Worm (Caenorhabditis elegans): Measurements from ENCODE around the gene fbxb-118.
A peak's percentile ranks its signal among the peaks of the same experiment; 100 is the strongest.

fbxb-118 gene

ce11 chrII:4074710-4075109 lies 10.8 kb upstream of the fbxb-118 start:
- TF ChIP-seq pbrm-1 (GFP tag; IDR thresholded peaks at IDR 0.05) (no peak), C17E4.6 (GFP tag; IDR thresholded peaks at IDR 0.05) (no peak), rec-8 (tag; optimal IDR thresholded peaks at IDR 0.05) (no peak), dpl-1 (GFP tag; optimal IDR thresholded peaks at IDR 0.05) (no peak), madf-3 (GFP tag; IDR thresholded peaks at IDR 0.05) (no peak), F10E7.11 (tag; optimal IDR thresholded peaks at IDR 0.05) (no peak), ekl-4 (GFP tag; IDR thresholded peaks at IDR 0.05) (no peak), tbx-9 (tag; optimal IDR thresholded peaks at IDR 0.05; ENCODE audit: borderline replicate concordance) (no peak), sptf-2 (GFP tag; optimal IDR thresholded peaks at IDR 0.05) (no peak), somi-1 (GFP tag; optimal IDR thresholded peaks at IDR 0.05) (no peak)

- TF ChIP-seq ceh-58 (GFP tag; IDR thresholded peaks at IDR 0.05), result no peak
- no peak for TF ChIP-seq lag-1 (GFP tag; IDR thresholded peaks at IDR 0.05)
- no peak for TF ChIP-seq lin-26 (GFP tag; IDR thresholded peaks at IDR 0.05)
- TF ChIP-seq T07F8.4 (tag; optimal IDR thresholded peaks at IDR 0.05), result no peak
- TF ChIP-seq sdz-38 (tag; optimal IDR thresholded peaks at IDR 0.05), result no peak
- peak; percentile 66 for TF ChIP-seq zfh-2 (GFP tag; conservative IDR thresholded peaks at IDR 0.05)
Measured at ce11 chrII:4071075-4071474, 7.2 kb upstream of the fbxb-118 start.

- TF ChIP-seq B0019.2 (GFP tag; conservative IDR thresholded peaks at IDR 0.05) (no peak), ztf-28 (GFP tag; IDR thresholded peaks at IDR 0.05) (no peak)
Measured at ce11 chrII:4068141-4068540, 4.2 kb upstream of the fbxb-118 start.

- no peak for TF ChIP-seq F37B4.10 (GFP tag; IDR thresholded peaks at IDR 0.05)
- no peak for TF ChIP-seq C06A6.2 (GFP tag; conservative IDR thresholded peaks at IDR 0.05)
- TF ChIP-seq egrh-3 (GFP tag; IDR thresholded peaks at IDR 0.05), result no peak
- no peak for TF ChIP-seq tbx-9 (tag; optimal IDR thresholded peaks at IDR 0.05; ENCODE audit: borderline replicate concordance)
- no peak for TF ChIP-seq hlh-12 (tag; optimal IDR thresholded peaks at IDR 0.05)
- no peak for TF ChIP-seq bed-2 (GFP tag; IDR thresholded peaks at IDR 0.05)
- TF ChIP-seq Y95B8A.8 (GFP tag; IDR thresholded peaks at IDR 0.05), result no peak
- no peak for TF ChIP-seq repo-1 (tag; optimal IDR thresholded peaks at IDR 0.05)
- no peak for TF ChIP-seq ceh-58 (GFP tag; IDR thresholded peaks at IDR 0.05)
- no peak for TF ChIP-seq D2030.7 (GFP tag; IDR thresholded peaks at IDR 0.05)
- no peak for TF ChIP-seq nhr-27 (tag; optimal IDR thresholded peaks at IDR 0.05)
- TF ChIP-seq athp-1 (tag; optimal IDR thresholded peaks at IDR 0.05), result no peak
- no peak for TF ChIP-seq B0261.1 (tag; optimal IDR thresholded peaks at IDR 0.05)
- no peak for TF ChIP-seq ccch-3 (GFP tag; optimal IDR thresholded peaks at IDR 0.05)
- no peak for TF ChIP-seq ceh-91 (GFP tag; IDR thresholded peaks at IDR 0.05)
- no peak for TF ChIP-seq F10E7.11 (tag; optimal IDR thresholded peaks at IDR 0.05)
Measured at ce11 chrII:4067258-4067657, 3.4 kb upstream of the fbxb-118 start, which contains the start of gene W06A11.1. W06A11.1 (plus strand) TSS chrII:4067558.

ce11 chrII:4062477-4062876 lies 1.4 kb downstream of the fbxb-118 start, which contains the start of gene gadr-4:
gadr-4 (minus strand) TSS chrII:4062577.
- TF ChIP-seq die-1 (tag; optimal IDR thresholded peaks at IDR 0.05) (no peak), hmg-20 (GFP tag; IDR thresholded peaks at IDR 0.05) (no peak), hlh-26 (GFP tag; conservative IDR thresholded peaks at IDR 0.05) (no peak), mxl-1 (tag; optimal IDR thresholded peaks at IDR 0.05) (no peak), hlh-12 (tag; optimal IDR thresholded peaks at IDR 0.05) (no peak), pbrm-1 (GFP tag; IDR thresholded peaks at IDR 0.05) (no peak), chd-7 (tag; optimal IDR thresholded peaks at IDR 0.05) (no peak), tbp1 (GFP tag; optimal IDR thresholded peaks at IDR 0.05) (no peak), sea-2 (GFP tag; IDR thresholded peaks at IDR 0.05) (no peak), pha-4 (tag; optimal IDR thresholded peaks at IDR 0.05) (no peak), mel-28 (tag; optimal IDR thresholded peaks at IDR 0.05; ENCODE audit: borderline replicate concordance) (no peak), ztf-26 (tag; optimal IDR thresholded peaks at IDR 0.05) (no peak), nhr-179 (tag; optimal IDR thresholded peaks at IDR 0.05) (no peak), lin-54 (GFP tag; optimal IDR thresholded peaks at IDR 0.05) (no peak), Y79H2A.3 (GFP tag; conservative IDR thresholded peaks at IDR 0.05) (no peak), lir-1 (GFP tag; conservative IDR thresholded peaks at IDR 0.05) (no peak), cebp-2 (GFP tag; IDR thresholded peaks at IDR 0.05) (no peak)

Data from whole organism, young adult.